Worm (Caenorhabditis elegans) whole organism, L3 larva: ENCODE results near the gene ndua-7.

Source experiments
- R02D3.7 ChIP-seq: fragments of 150-350 bp; optimal IDR thresholded peaks from 2 replicates; lab custom pipeline; 2014; ENCODE audit warnings: missing biosample characterization, missing genetic modification characterization
- ZK546.5 ChIP-seq: sonication (generic microtip); optimal IDR thresholded peaks from 2 replicates; lab custom pipeline; 2017; ENCODE audit warnings: missing biosample characterization, missing genetic modification characterization
- ceh-16 ChIP-seq: sonication (generic microtip); optimal IDR thresholded peaks from 2 replicates; lab custom pipeline; 2017; ENCODE audit warnings: missing biosample characterization, missing genetic modification characterization
- ceh-28 ChIP-seq: fragments of 150-350 bp; optimal IDR thresholded peaks from 2 replicates; lab custom pipeline; 2014; ENCODE audit warnings: missing biosample characterization, missing genetic modification reagents, missing genetic modification characterization
- ceh-82 ChIP-seq: fragments of 150-350 bp; optimal IDR thresholded peaks from 2 replicates; lab custom pipeline; 2014; ENCODE audit warnings: missing biosample characterization, missing genetic modification characterization
- ceh-9 ChIP-seq: sonication (generic microtip); optimal IDR thresholded peaks from 2 replicates; lab custom pipeline; 2018; ENCODE audit warnings: missing biosample characterization, missing genetic modification characterization
- daf-12 ChIP-seq: fragments of 150-350 bp; optimal IDR thresholded peaks from 2 replicates; lab custom pipeline; 2014; ENCODE audit warnings: missing biosample characterization, missing genetic modification reagents, missing genetic modification characterization
- egl-27 ChIP-seq: sonication (generic microtip); optimal IDR thresholded peaks from 4 replicates; lab custom pipeline; 2017; ENCODE audit warnings: missing biosample characterization, missing genetic modification reagents, missing genetic modification characterization
- egl-5 ChIP-seq: fragments of 150-350 bp; optimal IDR thresholded peaks from 2 replicates; lab custom pipeline; 2017; ENCODE audit warnings: missing biosample characterization, missing genetic modification reagents, missing genetic modification characterization, inconsistent platforms
- elt-1 ChIP-seq: fragments of 150-350 bp; optimal IDR thresholded peaks from 2 replicates; lab custom pipeline; 2014; ENCODE audit warnings: missing biosample characterization, missing genetic modification characterization
- elt-2 ChIP-seq: sonication (generic microtip); optimal IDR thresholded peaks from 2 replicates; lab custom pipeline; 2016; ENCODE audit warnings: missing genetic modification reagents, mild to moderate bottlenecking, missing genetic modification characterization, missing compliant biosample characterization
- eor-1 ChIP-seq, 2 experiments: fragments of 150-350 bp; optimal IDR thresholded peaks; 2 replicates each; lab custom pipeline; 2014 to 2018; ENCODE audit warnings: missing biosample characterization in 2 of 2, missing genetic modification characterization in 2 of 2
- fkh-2 ChIP-seq: fragments of 150-350 bp; optimal IDR thresholded peaks from 2 replicates; lab custom pipeline; 2014; ENCODE audit warnings: missing biosample characterization, missing genetic modification reagents, missing genetic modification characterization
- fos-1 ChIP-seq: fragments of 150-350 bp; optimal IDR thresholded peaks from 2 replicates; lab custom pipeline; 2014; ENCODE audit warnings: missing biosample characterization, missing genetic modification characterization
- hmg-11 ChIP-seq: sonication (generic microtip); optimal IDR thresholded peaks from 2 replicates; lab custom pipeline; 2016; ENCODE audit warnings: missing genetic modification characterization, missing compliant biosample characterization
- jun-1 ChIP-seq: fragments of 150-350 bp; optimal IDR thresholded peaks from 2 replicates; lab custom pipeline; 2014; ENCODE audit warnings: missing biosample characterization, missing genetic modification reagents, missing genetic modification characterization
- lin-15B ChIP-seq: fragments of 150-350 bp; optimal IDR thresholded peaks from 2 replicates; lab custom pipeline; 2014; ENCODE audit warnings: missing biosample characterization, missing genetic modification characterization
- lin-39 ChIP-seq: fragments of 150-350 bp; optimal IDR thresholded peaks from 2 replicates; lab custom pipeline; 2018; ENCODE audit warnings: missing biosample characterization, missing genetic modification reagents, missing genetic modification characterization
- lsy-12 ChIP-seq: sonication (generic microtip); optimal IDR thresholded peaks from 2 replicates; lab custom pipeline; 2016; ENCODE audit warnings: mild to moderate bottlenecking, missing genetic modification characterization, missing compliant biosample characterization
- mdl-1 ChIP-seq: fragments of 150-350 bp; optimal IDR thresholded peaks from 2 replicates; lab custom pipeline; 2014; ENCODE audit warnings: missing biosample characterization, missing genetic modification characterization
- mml-1 ChIP-seq: fragments of 150-350 bp; sonication (generic microtip); optimal IDR thresholded peaks from 3 replicates; lab custom pipeline; 2014; ENCODE audit warnings: missing biosample characterization, missing genetic modification characterization
- nfya-1 ChIP-seq: sonication (generic microtip); optimal IDR thresholded peaks from 2 replicates; lab custom pipeline; 2017; ENCODE audit warnings: missing genetic modification characterization, mild to moderate bottlenecking, missing compliant biosample characterization, antibody characterized with exemption, moderate library complexity; ENCODE audit not compliant: insufficient read depth
- nhr-11 ChIP-seq: fragments of 150-350 bp; optimal IDR thresholded peaks from 2 replicates; lab custom pipeline; 2014; ENCODE audit warnings: missing biosample characterization, missing genetic modification characterization
- nhr-12 ChIP-seq: fragments of 150-350 bp; optimal IDR thresholded peaks from 2 replicates; lab custom pipeline; 2014; ENCODE audit warnings: missing biosample characterization, missing genetic modification characterization
- nhr-23 ChIP-seq: fragments of 150-350 bp; optimal IDR thresholded peaks from 2 replicates; lab custom pipeline; 2014; ENCODE audit warnings: missing biosample characterization, missing genetic modification reagents, missing genetic modification characterization
- nhr-237 ChIP-seq: fragments of 150-350 bp; optimal IDR thresholded peaks from 2 replicates; lab custom pipeline; 2014; ENCODE audit warnings: missing biosample characterization, missing genetic modification characterization
- nhr-28 ChIP-seq: fragments of 150-350 bp; optimal IDR thresholded peaks from 2 replicates; lab custom pipeline; 2014; ENCODE audit warnings: missing biosample characterization, missing genetic modification characterization
- nhr-43 ChIP-seq: sonication (generic microtip); optimal IDR thresholded peaks from 2 replicates; lab custom pipeline; 2016; ENCODE audit warnings: mild to moderate bottlenecking, missing genetic modification characterization, missing compliant biosample characterization; ENCODE audit not compliant: poor library complexity, severe bottlenecking
- nhr-67 ChIP-seq: fragments of 150-350 bp; optimal IDR thresholded peaks from 2 replicates; lab custom pipeline; 2014; ENCODE audit warnings: missing biosample characterization, missing genetic modification characterization
- nhr-76 ChIP-seq: fragments of 150-350 bp; sonication (generic microtip); optimal IDR thresholded peaks from 5 replicates; lab custom pipeline; 2014; ENCODE audit warnings: missing biosample characterization, missing genetic modification characterization
- pha-4 ChIP-seq: fragments of 150-350 bp; optimal IDR thresholded peaks from 2 replicates; lab custom pipeline; 2014; ENCODE audit warnings: missing biosample characterization, missing genetic modification reagents, missing genetic modification characterization
- pqm-1 ChIP-seq: fragments of 150-350 bp; optimal IDR thresholded peaks from 2 replicates; lab custom pipeline; 2017; ENCODE audit warnings: missing biosample characterization, missing genetic modification characterization, inconsistent platforms
- sea-2 ChIP-seq: fragments of 150-350 bp; sonication (generic microtip); optimal IDR thresholded peaks from 4 replicates; lab custom pipeline; 2014; ENCODE audit warnings: missing biosample characterization, missing genetic modification reagents, missing genetic modification characterization
- skn-1 ChIP-seq: fragments of 150-350 bp; optimal IDR thresholded peaks from 2 replicates; lab custom pipeline; 2014; ENCODE audit warnings: missing biosample characterization, missing genetic modification characterization
- snpc-4 ChIP-seq: fragments of 150-350 bp; optimal IDR thresholded peaks from 2 replicates; lab custom pipeline; 2014; ENCODE audit warnings: missing biosample characterization, missing genetic modification characterization
- tbx-2 ChIP-seq: sonication (generic microtip); optimal IDR thresholded peaks from 2 replicates; lab custom pipeline; 2016; ENCODE audit warnings: mild to moderate bottlenecking, missing genetic modification characterization, missing compliant biosample characterization
- unc-39 ChIP-seq: sonication (generic microtip); optimal IDR thresholded peaks from 4 replicates; lab custom pipeline; 2017; ENCODE audit warnings: missing biosample characterization, missing genetic modification characterization
- unc-62 ChIP-seq: fragments of 150-350 bp; sonication (generic microtip); optimal IDR thresholded peaks from 4 replicates; lab custom pipeline; 2014; ENCODE audit warnings: missing biosample characterization, missing genetic modification reagents, missing genetic modification characterization
- zag-1 ChIP-seq: fragments of 150-350 bp; optimal IDR thresholded peaks from 2 replicates; lab custom pipeline; 2014; ENCODE audit warnings: missing biosample characterization, missing genetic modification characterization
- ztf-11 ChIP-seq: fragments of 150-350 bp; optimal IDR thresholded peaks from 2 replicates; lab custom pipeline; 2014; ENCODE audit warnings: missing biosample characterization, missing genetic modification characterization
- ztf-4 ChIP-seq: fragments of 150-350 bp; optimal IDR thresholded peaks from 2 replicates; lab custom pipeline; 2014; ENCODE audit warnings: missing biosample characterization, missing genetic modification characterization

ndua-7 gene

ce11 chrII:13477230-13477629, 17.2 kb downstream of the ndua-7 start:
- TF ChIP-seq ceh-9 (tag; lab: Kevin White, UChicago) (no peak), nfya-1 (tag; lab: Kevin White, UChicago) (peak; percentile 59), daf-12 (tag; lab: Kevin White, UChicago) (no peak), ceh-82 (tag; lab: Kevin White, UChicago) (no peak), unc-39 (no peak), ceh-28 (no peak), ztf-4 (tag; lab: Kevin White, UChicago) (no peak), pha-4 (tag; lab: Kevin White, UChicago) (no peak), elt-1 (no peak), sea-2 (GFP tag; lab: Kevin White, UChicago) (no peak), skn-1 (tag; lab: Kevin White, UChicago) (no peak), nhr-67 (tag; lab: Kevin White, UChicago) (no peak), egl-27 (no peak), elt-2 (tag; lab: Kevin White, UChicago) (peak; percentile 23), nhr-11 (tag; lab: Kevin White, UChicago) (no peak), lin-15B (tag; lab: Kevin White, UChicago) (peak; percentile 82), snpc-4 (tag; lab: Kevin White, UChicago) (peak; percentile 67), nhr-23 (tag; lab: Kevin White, UChicago) (peak; percentile 36), nhr-43 (tag; lab: Kevin White, UChicago) (no peak), ZK546.5 (tag; lab: Kevin White, UChicago) (no peak), lin-39 (tag; lab: Kevin White, UChicago) (peak; percentile 12), mdl-1 (tag; lab: Kevin White, UChicago) (no peak), hmg-11 (tag; lab: Kevin White, UChicago) (peak; percentile 65), nhr-12 (tag; lab: Kevin White, UChicago) (no peak), ztf-11 (no peak), eor-1 (tag; optimal IDR thresholded peaks at IDR 0.05; lab: Kevin White, UChicago) (no peak), nhr-76 (tag; lab: Kevin White, UChicago) (no peak), mml-1 (tag; lab: Kevin White, UChicago) (no peak)
- TF ChIP-seq, all 47 proteins: peak for 7

- TF ChIP-seq nhr-67 (tag; lab: Kevin White, UChicago) (no peak), ceh-82 (tag; lab: Kevin White, UChicago) (no peak), eor-1 (tag; optimal IDR thresholded peaks at IDR 0.05; lab: Kevin White, UChicago) (no peak)
- TF ChIP-seq, all 47 proteins: peak for 0
Observed at ce11 chrII:13472101-13472500, 22.3 kb downstream of the ndua-7 start, which contains the start of gene E01G4.5. Gene E01G4.5, plus strand, starts transcription at chrII:13472401.

ce11 chrII:13470655-13471054, 23.7 kb downstream of the ndua-7 start:
- TF ChIP-seq ztf-11, result no peak
- no peak for TF ChIP-seq mdl-1 (tag; lab: Kevin White, UChicago)
- TF ChIP-seq pha-4 (tag; lab: Kevin White, UChicago), result no peak
- TF ChIP-seq lin-39 (tag; lab: Kevin White, UChicago), result no peak
- TF ChIP-seq nfya-1 (tag; lab: Kevin White, UChicago), result no peak
- TF ChIP-seq mml-1 (tag; lab: Kevin White, UChicago), result no peak

ce11 chrII:13469043-13469652, 25.3 kb downstream of the ndua-7 start, which contains the start of gene E01G4.3:
Gene E01G4.3, minus strand, starts transcription at chrII:13469602.
- TF ChIP-seq nhr-67 (tag; lab: Kevin White, UChicago), result no peak
- no peak for TF ChIP-seq lin-39 (tag; lab: Kevin White, UChicago)
- TF ChIP-seq ztf-11, result no peak
- TF ChIP-seq fos-1 (tag; lab: Kevin White, UChicago), result no peak
- TF ChIP-seq R02D3.7, result no peak
- peak; percentile 93 for TF ChIP-seq jun-1
- no peak for TF ChIP-seq ceh-16 (tag; lab: Kevin White, UChicago)
- no peak for TF ChIP-seq sea-2 (GFP tag; lab: Kevin White, UChicago)
- peak; percentile 69 for TF ChIP-seq nhr-11 (tag; lab: Kevin White, UChicago)
- peak; percentile 3 for TF ChIP-seq tbx-2 (tag; lab: Kevin White, UChicago)
- peak; percentile 79 for TF ChIP-seq nfya-1 (tag; lab: Kevin White, UChicago)
- TF ChIP-seq egl-27, result peak; percentile 83
- peak; percentile 80 for TF ChIP-seq ceh-28
- peak; percentile 92 for TF ChIP-seq elt-2 (tag; lab: Kevin White, UChicago)
- peak; percentile 92 for TF ChIP-seq mml-1 (tag; lab: Kevin White, UChicago)
- no peak for TF ChIP-seq nhr-12 (tag; lab: Kevin White, UChicago)
- TF ChIP-seq skn-1 (tag; lab: Kevin White, UChicago), result peak; percentile 2
- TF ChIP-seq unc-62 (GFP tag; lab: Kevin White, UChicago), result no peak
- no peak for TF ChIP-seq fkh-2 (tag; lab: Kevin White, UChicago)
- no peak for TF ChIP-seq zag-1
- no peak for TF ChIP-seq egl-5
- TF ChIP-seq nhr-237 (tag; lab: Kevin White, UChicago), result no peak
- TF ChIP-seq nhr-23 (tag; lab: Kevin White, UChicago), result peak; percentile 71
- peak; percentile 84 for TF ChIP-seq nhr-43 (tag; lab: Kevin White, UChicago)
- peak; percentile 98 for TF ChIP-seq pqm-1 (tag; lab: Kevin White, UChicago)
- TF ChIP-seq hmg-11 (tag; lab: Kevin White, UChicago), result no peak
- TF ChIP-seq unc-39, result no peak
- no peak for TF ChIP-seq eor-1 (tag; optimal IDR thresholded peaks at IDR 0.05; lab: Kevin White, UChicago)
- no peak for TF ChIP-seq nhr-76 (tag; lab: Kevin White, UChicago)
- no peak for TF ChIP-seq lin-15B (tag; lab: Kevin White, UChicago)
- TF ChIP-seq mdl-1 (tag; lab: Kevin White, UChicago), result peak; percentile 69
- TF ChIP-seq lsy-12 (tag; lab: Kevin White, UChicago), result no peak
- no peak for TF ChIP-seq snpc-4 (tag; lab: Kevin White, UChicago)
- peak; percentile 3 for TF ChIP-seq pha-4 (tag; lab: Kevin White, UChicago)
- TF ChIP-seq nhr-28 (tag; lab: Kevin White, UChicago), result no peak
